Fruit fly (Drosophila melanogaster) whole organism, pupa: ENCODE measurements around the gene CG1998.

Experiments used
- CG10348 ChIP-seq: fragments of 200-800 bp; sonication (Bioruptor generic); IDR thresholded peaks from 2 replicates; pipeline ENCODE4 v1.3.6; 2022; ENCODE audit warnings: missing biosample characterization, missing genetic modification characterization
- CG12605 ChIP-seq: fragments of 200-800 bp; sonication (Bioruptor generic); IDR thresholded peaks from 2 replicates; pipeline ENCODE4 v1.3.6; 2022; ENCODE audit warnings: missing biosample characterization, missing genetic modification characterization
- CG13204 ChIP-seq: fragments of 200-800 bp; sonication (Bioruptor generic); optimal IDR thresholded peaks from 2 replicates; lab custom pipeline; 2018; ENCODE audit warnings: missing biosample characterization, mild to moderate bottlenecking, missing genetic modification characterization, moderate library complexity
- CG14655 ChIP-seq: fragments of 200-800 bp; sonication (Bioruptor generic); optimal IDR thresholded peaks from 3 replicates; lab custom pipeline; 2017; ENCODE audit warnings: mild to moderate bottlenecking, missing biosample characterization, missing genetic modification reagents, missing genetic modification characterization
- CG15710 ChIP-seq: fragments of 200-800 bp; sonication (Bioruptor generic); optimal IDR thresholded peaks from 2 replicates; lab custom pipeline; 2018; ENCODE audit warnings: missing biosample characterization, mild to moderate bottlenecking, missing genetic modification characterization, moderate library complexity
- CG17806 ChIP-seq: fragments of 200-800 bp; sonication (Bioruptor generic); optimal IDR thresholded peaks from 2 replicates; lab custom pipeline; 2018; ENCODE audit warnings: missing biosample characterization, mild to moderate bottlenecking, missing genetic modification characterization, moderate library complexity
- CG32121 ChIP-seq: fragments of 200-800 bp; sonication (Bioruptor generic); IDR thresholded peaks from 2 replicates; pipeline ENCODE4 v1.3.6; 2022; ENCODE audit warnings: missing biosample characterization, missing genetic modification characterization
- CG34367 ChIP-seq: fragments of 200-800 bp; sonication (Bioruptor generic); optimal IDR thresholded peaks from 2 replicates; lab custom pipeline; 2018; ENCODE audit warnings: missing biosample characterization, mild to moderate bottlenecking, missing genetic modification characterization
- CG4496 ChIP-seq: fragments of 200-800 bp; sonication (Bioruptor generic); IDR thresholded peaks from 3 replicates; pipeline ENCODE4 v1.3.6; 2022; ENCODE audit warnings: missing biosample characterization, missing genetic modification characterization
- CG8159 ChIP-seq: fragments of 200-800 bp; sonication (Bioruptor generic); optimal IDR thresholded peaks from 3 replicates; lab custom pipeline; 2018; ENCODE audit warnings: missing biosample characterization, mild to moderate bottlenecking, missing genetic modification characterization, moderate library complexity
- CG8301 ChIP-seq: fragments of 200-800 bp; sonication (Bioruptor generic); optimal IDR thresholded peaks from 2 replicates; lab custom pipeline; 2018; ENCODE audit warnings: missing biosample characterization, mild to moderate bottlenecking, missing genetic modification characterization
- CG9948 ChIP-seq: fragments of 200-800 bp; sonication (Bioruptor generic); optimal IDR thresholded peaks from 2 replicates; lab custom pipeline; 2018; ENCODE audit warnings: missing biosample characterization, mild to moderate bottlenecking, missing genetic modification characterization, moderate library complexity
- D1 ChIP-seq: fragments of 200-800 bp; sonication (Bioruptor generic); optimal IDR thresholded peaks from 2 replicates; lab custom pipeline; 2018; ENCODE audit warnings: missing biosample characterization, mild to moderate bottlenecking, missing genetic modification characterization, moderate library complexity
- EcR ChIP-seq: fragments of 200-800 bp; sonication (Bioruptor generic); optimal IDR thresholded peaks from 3 replicates; lab custom pipeline; 2019; ENCODE audit warnings: missing biosample characterization, missing genetic modification characterization, mild to moderate bottlenecking, moderate library complexity, missing genetic modification reagents
- Ets98B ChIP-seq: fragments of 200-800 bp; sonication (Bioruptor generic); IDR thresholded peaks from 2 replicates; pipeline ENCODE4 v1.3.6; 2022; ENCODE audit warnings: missing biosample characterization, missing genetic modification characterization
- Pif1A ChIP-seq: fragments of 200-800 bp; sonication (Bioruptor generic); optimal IDR thresholded peaks from 3 replicates; lab custom pipeline; 2016; ENCODE audit warnings: missing biosample characterization, missing genetic modification characterization
- Pif1B ChIP-seq: fragments of 200-800 bp; sonication (Bioruptor generic); optimal IDR thresholded peaks from 3 replicates; lab custom pipeline; 2016; ENCODE audit warnings: missing biosample characterization, missing genetic modification characterization
- Snoo ChIP-seq: fragments of 200-800 bp; sonication (Bioruptor generic); optimal IDR thresholded peaks from 3 replicates; lab custom pipeline; 2017; ENCODE audit warnings: missing biosample characterization, mild to moderate bottlenecking, missing genetic modification characterization, inconsistent platforms
- fd96Ca ChIP-seq: fragments of 200-800 bp; sonication (Bioruptor generic); IDR thresholded peaks from 3 replicates; pipeline ENCODE4 v1.3.6; 2022; ENCODE audit warnings: missing biosample characterization, missing genetic modification characterization
- gl ChIP-seq: fragments of 200-800 bp; sonication (Bioruptor generic); optimal IDR thresholded peaks from 2 replicates; lab custom pipeline; 2018; ENCODE audit warnings: missing biosample characterization, mild to moderate bottlenecking, missing genetic modification characterization
- rn ChIP-seq: fragments of 200-800 bp; sonication (Bioruptor generic); IDR thresholded peaks from 2 replicates; pipeline ENCODE4 v1.3.6; 2022; ENCODE audit warnings: missing biosample characterization, missing genetic modification characterization

Gene CG1998

DNA sequence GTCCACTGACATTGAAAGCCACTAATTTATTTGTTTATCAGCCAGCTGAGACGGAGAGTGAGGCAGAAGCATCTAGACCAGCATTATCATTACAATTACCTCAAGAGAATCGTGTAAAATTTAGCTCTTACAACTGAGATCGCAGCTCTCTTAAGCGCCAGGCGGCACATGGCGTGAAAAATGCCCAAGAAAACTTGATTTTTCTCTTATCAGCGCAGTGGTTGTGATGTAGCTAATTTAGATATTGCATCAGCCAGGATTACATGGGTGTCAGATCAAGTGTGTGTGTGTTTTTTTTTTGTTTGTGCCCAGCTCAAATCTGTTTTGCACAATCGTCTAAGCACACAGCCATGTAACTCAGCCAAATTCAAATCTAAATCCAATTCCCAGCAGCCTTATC lies 17.9 kb downstream of the CG1998 start:
- TF ChIP-seq CG4496 (GFP tag; lab: Robert Waterston, UW) (0 out of 3 replicates have a peak, but pooled peaks have one; percentile 26), CG10348 (GFP tag; lab: Robert Waterston, UW) (no peak)

DNA sequence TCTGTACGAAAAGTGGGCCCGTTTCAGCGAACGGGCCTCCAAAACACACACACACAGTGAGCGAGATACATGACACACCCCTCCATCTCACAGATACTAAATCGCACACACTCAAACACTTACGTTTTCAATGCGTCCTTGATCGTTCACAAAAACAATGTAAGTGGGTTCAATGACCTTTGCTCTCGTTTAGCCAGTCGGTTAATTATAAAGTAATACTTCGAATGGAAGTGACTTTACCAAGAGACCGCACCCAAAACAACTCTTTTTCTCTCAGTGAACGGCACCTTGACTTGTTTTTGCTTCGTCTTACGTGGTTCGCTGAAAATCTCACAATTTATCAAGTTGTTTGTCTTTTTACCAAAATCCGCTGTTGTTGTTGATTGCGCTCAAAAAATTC lies 18.5 kb downstream of the CG1998 start:
- TF ChIP-seq rn (GFP tag; lab: Robert Waterston, UW) (no peak), CG13204 (no peak), CG32121 (GFP tag; lab: Robert Waterston, UW) (peak; percentile 41; the same call in 1 of the 2 replicates), fd96Ca (GFP tag; lab: Robert Waterston, UW) (peak; percentile 47; the same call in 1 of the 3 replicates), Pif1A (GFP tag; lab: Kevin White, UChicago) (no peak), CG8301 (tag; lab: Kevin White, UChicago) (no peak), CG14655 (GFP tag; lab: Kevin White, UChicago) (no peak), EcR (GFP tag; lab: Kevin White, UChicago) (peak; percentile 70)
- TF ChIP-seq, all 21 proteins: peak for 3

DNA sequence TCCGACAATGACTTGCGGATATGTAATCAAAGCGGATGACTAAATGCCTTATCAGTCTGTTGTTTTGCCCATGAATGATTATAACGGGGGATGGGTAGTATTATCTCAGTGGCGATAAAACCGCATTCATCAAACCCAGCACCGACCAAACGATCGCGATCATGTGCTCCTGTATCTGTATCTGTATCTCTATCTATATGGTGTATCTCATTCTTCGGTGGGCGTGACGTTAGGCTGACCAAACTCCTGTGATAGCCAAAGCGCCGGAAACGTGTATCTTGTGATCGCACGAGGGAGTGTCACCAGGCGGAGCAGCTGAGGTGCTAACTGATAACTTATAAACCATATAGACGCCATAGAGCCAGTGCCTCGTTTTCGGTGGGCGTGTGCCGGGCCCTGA lies 20.1 kb downstream of the CG1998 start:
- TF ChIP-seq EcR (GFP tag; lab: Kevin White, UChicago) (no peak), CG17806 (tag; lab: Kevin White, UChicago) (no peak), CG8301 (tag; lab: Kevin White, UChicago) (no peak), CG9948 (no peak)

DNA sequence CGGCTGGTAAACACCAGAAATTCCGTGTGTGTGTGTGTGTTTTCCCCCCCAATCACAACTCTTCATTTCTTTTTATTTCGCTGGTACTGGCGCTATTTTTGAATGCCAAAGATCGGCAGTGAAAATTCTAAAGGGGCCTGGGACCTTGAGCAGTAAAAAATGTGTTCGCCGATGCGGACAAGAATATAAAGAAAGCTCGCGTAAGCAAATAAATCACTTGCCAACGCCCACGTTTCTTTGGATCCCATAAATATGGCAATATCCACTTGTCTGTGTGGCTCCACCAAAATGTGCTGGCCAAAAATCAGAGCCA lies 20.9 kb downstream of the CG1998 start:
- no peak for TF ChIP-seq fd96Ca (GFP tag; lab: Robert Waterston, UW)

DNA sequence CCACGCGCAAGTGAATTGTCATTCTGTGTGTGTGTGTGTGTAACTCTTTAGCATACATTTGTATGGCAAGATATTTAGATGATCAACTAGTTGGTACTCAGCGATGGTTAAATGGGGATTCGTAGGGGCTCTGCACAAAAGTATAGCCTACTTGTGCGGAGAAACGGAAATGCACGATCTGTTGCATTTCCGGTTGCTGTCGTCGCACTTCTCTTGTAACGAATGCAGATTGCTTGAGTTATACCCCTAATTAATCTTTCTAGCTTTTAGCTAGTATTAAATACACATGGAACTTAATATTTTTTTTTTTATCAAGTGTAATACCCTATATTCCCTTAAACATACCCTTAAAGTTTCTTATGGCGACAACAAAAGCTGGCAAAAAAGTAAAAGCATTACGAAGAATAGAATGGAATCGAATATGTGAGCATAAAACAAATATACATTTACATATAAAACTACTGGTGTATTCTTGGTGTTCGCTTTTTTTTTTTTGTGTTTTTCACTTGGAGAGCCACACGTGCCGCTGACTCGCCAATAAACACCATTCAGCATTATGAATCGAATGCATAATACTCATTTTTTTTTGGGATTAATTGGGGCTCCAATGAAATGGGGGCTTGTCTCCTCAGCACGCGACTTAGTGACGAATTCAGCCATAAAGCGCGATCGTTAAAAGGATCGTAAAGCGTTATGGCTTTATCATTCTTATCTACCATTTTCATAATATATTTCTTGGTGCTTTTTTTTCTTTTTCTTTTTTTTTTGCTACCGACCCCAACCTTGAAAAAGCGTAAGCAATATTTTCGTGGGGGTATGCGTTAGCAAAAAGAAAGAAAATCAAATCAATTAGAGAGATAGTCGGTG lies 21.5 kb downstream of the CG1998 start:
- no peak for TF ChIP-seq D1 (tag; lab: Kevin White, UChicago)
- peak; percentile 20 for TF ChIP-seq CG14655 (GFP tag; lab: Kevin White, UChicago)
- TF ChIP-seq, all 21 proteins: peak for 1

DNA sequence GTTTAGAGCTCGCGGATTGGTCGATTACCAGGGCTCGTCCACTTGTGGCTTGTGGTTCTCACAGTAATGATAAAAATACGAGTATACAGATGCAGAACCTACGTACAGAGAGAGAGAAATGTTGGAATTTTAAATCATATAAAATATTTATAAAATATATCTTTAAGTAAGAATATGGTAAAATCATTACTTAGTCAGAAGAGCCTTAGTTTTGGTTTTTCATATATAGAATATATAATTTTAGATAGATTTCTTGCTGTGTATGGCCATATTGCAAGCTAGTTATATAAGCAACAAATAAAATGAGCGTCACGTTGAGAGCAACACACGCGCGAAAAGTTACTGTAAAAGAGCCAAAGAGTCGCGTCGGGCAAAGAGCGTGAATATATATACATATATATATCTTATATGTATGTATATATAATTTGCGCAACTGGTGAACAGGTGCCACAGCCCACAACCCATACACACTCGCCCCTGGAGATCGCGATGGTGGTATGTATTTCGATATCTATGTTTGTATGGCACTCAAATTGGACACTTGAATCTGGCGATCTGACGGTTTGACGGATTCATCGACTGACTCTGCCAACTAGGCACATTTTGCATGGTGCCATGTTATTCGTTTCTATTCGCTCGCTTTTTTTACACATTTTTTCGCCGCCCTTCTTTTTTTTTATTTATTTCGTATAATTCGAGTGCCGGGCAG lies 22.3 kb downstream of the CG1998 start:
- TF ChIP-seq fd96Ca (GFP tag; lab: Robert Waterston, UW) (no peak), rn (GFP tag; lab: Robert Waterston, UW) (peak; percentile 53), Pif1A (GFP tag; lab: Kevin White, UChicago) (peak; percentile 23), CG8159 (tag; lab: Kevin White, UChicago) (peak; percentile 78), CG9948 (peak; percentile 64), CG15710 (peak; percentile 78), CG8301 (tag; lab: Kevin White, UChicago) (peak; percentile 52), Pif1B (peak; percentile 33), Snoo (tag; lab: Kevin White, UChicago) (no peak), CG17806 (tag; lab: Kevin White, UChicago) (peak; percentile 73), CG10348 (GFP tag; lab: Robert Waterston, UW) (no peak), CG32121 (GFP tag; lab: Robert Waterston, UW) (peak; percentile 90), EcR (GFP tag; lab: Kevin White, UChicago) (peak; percentile 9), CG34367 (peak; percentile 44), CG12605 (GFP tag; lab: Robert Waterston, UW) (peak; percentile 86), gl (tag; lab: Kevin White, UChicago) (no peak), D1 (tag; lab: Kevin White, UChicago) (peak; percentile 24), Ets98B (GFP tag; lab: Robert Waterston, UW) (peak; percentile 82), CG4496 (GFP tag; lab: Robert Waterston, UW) (peak; percentile 87), CG14655 (GFP tag; lab: Kevin White, UChicago) (peak; percentile 71)
- TF ChIP-seq, all 21 proteins: peak for 16

DNA sequence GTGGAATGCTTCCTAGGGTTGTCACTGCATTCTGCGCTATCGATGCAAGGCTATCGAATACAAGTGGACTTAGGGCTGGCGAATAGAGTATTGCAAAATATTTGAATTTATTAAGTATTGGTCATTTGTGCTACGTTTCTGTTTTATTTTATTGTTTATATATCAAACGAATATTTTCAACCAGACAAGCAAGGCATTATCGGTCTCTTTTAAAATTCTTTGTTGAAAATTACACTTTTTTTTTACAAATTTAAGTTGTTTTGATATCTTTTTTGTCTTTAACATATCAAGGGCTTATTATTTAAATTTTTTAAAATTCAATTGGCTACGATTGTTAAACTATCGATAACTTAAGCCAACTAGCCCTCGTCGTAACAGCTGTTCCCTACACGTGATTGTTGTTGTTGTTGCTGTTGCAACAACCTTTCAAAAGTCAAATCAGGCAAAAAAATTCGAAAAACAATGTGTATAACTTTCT lies 25.5 kb downstream of the CG1998 start, which contains the start of the genes Ype and CG1662:
Gene Ype (minus strand): TSS at position 45 of the 478 bp plus-strand sequence.
Gene CG1662 (plus strand): TSS at position 191 of the 478 bp plus-strand sequence.
- TF ChIP-seq CG32121 (GFP tag; lab: Robert Waterston, UW) = peak; percentile 44; the same call in 1 of the 2 replicates
- TF ChIP-seq Pif1B = peak; percentile 49
- TF ChIP-seq CG8301 (tag; lab: Kevin White, UChicago) = peak; percentile 43
- no peak for TF ChIP-seq gl (tag; lab: Kevin White, UChicago)
- TF ChIP-seq CG9948 = peak; percentile 65
- no peak for TF ChIP-seq rn (GFP tag; lab: Robert Waterston, UW)
- no peak for TF ChIP-seq EcR (GFP tag; lab: Kevin White, UChicago)
- TF ChIP-seq CG12605 (GFP tag; lab: Robert Waterston, UW) = no peak
- TF ChIP-seq CG15710 = peak; percentile 78
- peak; percentile 69 for TF ChIP-seq Snoo (tag; lab: Kevin White, UChicago)
- TF ChIP-seq CG13204 = no peak
- TF ChIP-seq Ets98B (GFP tag; lab: Robert Waterston, UW) = peak; percentile 42
- peak; percentile 38 for TF ChIP-seq Pif1A (GFP tag; lab: Kevin White, UChicago)
- TF ChIP-seq CG10348 (GFP tag; lab: Robert Waterston, UW) = no peak
- TF ChIP-seq CG34367 = peak; percentile 57
- peak; percentile 73 for TF ChIP-seq CG8159 (tag; lab: Kevin White, UChicago)
- TF ChIP-seq D1 (tag; lab: Kevin White, UChicago) = peak; percentile 6
- peak; percentile 71 for TF ChIP-seq CG14655 (GFP tag; lab: Kevin White, UChicago)
- TF ChIP-seq CG17806 (tag; lab: Kevin White, UChicago) = peak; percentile 50
- TF ChIP-seq fd96Ca (GFP tag; lab: Robert Waterston, UW) = no peak
- peak; percentile 76 for TF ChIP-seq CG4496 (GFP tag; lab: Robert Waterston, UW)
